Fruit fly (Drosophila melanogaster) whole organism, embryonic: ENCODE data around the gene CG33267.

Experiments used
- ATbp ChIP-seq: fragments of 200-800 bp; sonication (Bioruptor generic); optimal IDR thresholded peaks from 2 replicates; lab custom pipeline; 2017; ENCODE audit warnings: missing biosample characterization, mild to moderate bottlenecking, missing genetic modification characterization, missing genetic modification reagents
- CG10209 ChIP-seq: fragments of 200-800 bp; sonication (Bioruptor generic); optimal IDR thresholded peaks from 3 replicates; lab custom pipeline; 2017; ENCODE audit warnings: missing biosample characterization, mild to moderate bottlenecking, missing genetic modification characterization, missing genetic modification reagents
- CG10565 ChIP-seq: fragments of 200-800 bp; sonication (Bioruptor generic); optimal IDR thresholded peaks from 3 replicates; lab custom pipeline; 2016; ENCODE audit warnings: missing biosample characterization, mild to moderate bottlenecking, missing genetic modification characterization
- CG11504 ChIP-seq: fragments of 200-800 bp; sonication (Bioruptor generic); optimal IDR thresholded peaks from 3 replicates; lab custom pipeline; 2019; ENCODE audit warnings: missing biosample characterization, mild to moderate bottlenecking, missing genetic modification characterization, moderate library complexity
- CG11695 ChIP-seq: fragments of 200-800 bp; sonication (Bioruptor generic); IDR thresholded peaks from 3 replicates; pipeline ENCODE4 v1.3.6; 2022; ENCODE audit warnings: missing biosample characterization, missing genetic modification characterization
- CG12104 ChIP-seq: fragments of 200-800 bp; sonication (Bioruptor generic); optimal IDR thresholded peaks from 3 replicates; lab custom pipeline; 2016; ENCODE audit warnings: missing biosample characterization, missing genetic modification characterization
- CG15011 ChIP-seq: fragments of 200-800 bp; sonication (Bioruptor generic); optimal IDR thresholded peaks from 3 replicates; lab custom pipeline; 2018; ENCODE audit warnings: missing biosample characterization, mild to moderate bottlenecking, missing genetic modification characterization
- CG15479 ChIP-seq: fragments of 200-800 bp; sonication (Bioruptor generic); optimal IDR thresholded peaks from 3 replicates; lab custom pipeline; 2019; ENCODE audit warnings: missing biosample characterization, mild to moderate bottlenecking, missing genetic modification characterization, moderate library complexity
- CG18011 ChIP-seq: fragments of 200-800 bp; sonication (Bioruptor generic); optimal IDR thresholded peaks from 2 replicates; lab custom pipeline; 2017; ENCODE audit warnings: missing biosample characterization, missing genetic modification characterization, mild to moderate bottlenecking, moderate library complexity, missing genotype
- CG18262 ChIP-seq: fragments of 200-800 bp; optimal IDR thresholded peaks from 3 replicates; lab custom pipeline; 2019; ENCODE audit warnings: missing biosample characterization, mild to moderate bottlenecking, missing genetic modification characterization, moderate library complexity
- CG2199 ChIP-seq: fragments of 200-800 bp; sonication (Bioruptor generic); IDR thresholded peaks from 3 replicates; pipeline ENCODE4 v1.3.6; 2022; ENCODE audit warnings: missing biosample characterization, missing genetic modification characterization
- CG31224 ChIP-seq: fragments of 200-800 bp; sonication (Bioruptor generic); IDR thresholded peaks from 2 replicates; pipeline ENCODE4 v1.3.6; 2022; ENCODE audit warnings: missing biosample characterization, missing genetic modification characterization
- CG4282 ChIP-seq: fragments of 200-800 bp; sonication (Bioruptor generic); optimal IDR thresholded peaks from 2 replicates; lab custom pipeline; 2016; ENCODE audit warnings: missing biosample characterization, missing genetic modification characterization
- CG5180 ChIP-seq: fragments of 200-800 bp; sonication (Bioruptor generic); optimal IDR thresholded peaks from 3 replicates; lab custom pipeline; 2017; ENCODE audit warnings: missing biosample characterization, missing genetic modification characterization, mild to moderate bottlenecking, moderate library complexity, missing genetic modification reagents
- CG6683 ChIP-seq: fragments of 200-800 bp; sonication (Bioruptor generic); optimal IDR thresholded peaks from 2 replicates; lab custom pipeline; 2017; ENCODE audit warnings: missing biosample characterization, mild to moderate bottlenecking, missing genetic modification characterization, missing genetic modification reagents
- CG6791 ChIP-seq: fragments of 200-800 bp; sonication (Bioruptor generic); IDR thresholded peaks from 3 replicates; pipeline ENCODE4 v1.3.6; 2022; ENCODE audit warnings: missing biosample characterization, missing genetic modification characterization; ENCODE audit not compliant: partially characterized antibody
- CG7372 ChIP-seq: fragments of 200-800 bp; sonication (Bioruptor generic); IDR thresholded peaks from 2 replicates; pipeline ENCODE4 v1.3.6; 2022; ENCODE audit warnings: missing biosample characterization, missing genetic modification characterization
- CG7928 ChIP-seq: fragments of 200-800 bp; sonication (Bioruptor generic); optimal IDR thresholded peaks from 2 replicates; lab custom pipeline; 2017; ENCODE audit warnings: missing biosample characterization, mild to moderate bottlenecking, missing genetic modification characterization
- CG8281 ChIP-seq: fragments of 200-800 bp; sonication (Bioruptor generic); optimal IDR thresholded peaks from 2 replicates; lab custom pipeline; 2018; ENCODE audit warnings: missing biosample characterization, mild to moderate bottlenecking, missing genetic modification characterization, moderate library complexity
- CG8359 ChIP-seq: fragments of 200-800 bp; sonication (Bioruptor generic); optimal IDR thresholded peaks from 2 replicates; lab custom pipeline; 2017; ENCODE audit warnings: missing biosample characterization, mild to moderate bottlenecking, missing genetic modification characterization, borderline replicate concordance
- CHES-1-like ChIP-seq: fragments of 200-800 bp; sonication (Bioruptor generic); optimal IDR thresholded peaks from 2 replicates; lab custom pipeline; 2016; ENCODE audit warnings: missing biosample characterization, missing genetic modification characterization
- CkIIα-i1 ChIP-seq: fragments of 200-800 bp; sonication (Bioruptor generic); IDR thresholded peaks from 2 replicates; pipeline ENCODE4 v1.3.6; 2022; ENCODE audit warnings: missing biosample characterization, missing genetic modification characterization
- CoRest ChIP-seq: fragments of 200-800 bp; sonication (Bioruptor generic); optimal IDR thresholded peaks from 3 replicates; lab custom pipeline; 2018; ENCODE audit warnings: missing biosample characterization, mild to moderate bottlenecking, missing genetic modification characterization, moderate library complexity
- D19B ChIP-seq: fragments of 200-800 bp; sonication (Bioruptor generic); optimal IDR thresholded peaks from 2 replicates; lab custom pipeline; 2017; ENCODE audit warnings: missing biosample characterization, mild to moderate bottlenecking, missing genetic modification characterization
- Elba2 ChIP-seq: fragments of 200-800 bp; sonication (Bioruptor generic); optimal IDR thresholded peaks from 3 replicates; lab custom pipeline; 2016; ENCODE audit warnings: missing biosample characterization, missing genetic modification characterization
- Ets65A ChIP-seq: fragments of 200-800 bp; sonication (Bioruptor generic); peaks from one replicate; lab custom pipeline; 2016; ENCODE audit warnings: missing biosample characterization, missing genetic modification characterization
- Ets97D ChIP-seq: fragments of 200-800 bp; sonication (Bioruptor generic); optimal IDR thresholded peaks from 3 replicates; lab custom pipeline; 2016; ENCODE audit warnings: missing biosample characterization, missing genetic modification characterization
- Hey ChIP-seq: fragments of 200-800 bp; sonication (Bioruptor generic); optimal IDR thresholded peaks from 3 replicates; lab custom pipeline; 2018; ENCODE audit warnings: missing biosample characterization, mild to moderate bottlenecking, missing genetic modification characterization
- Hsf ChIP-seq: fragments of 200-800 bp; sonication (Bioruptor generic); optimal IDR thresholded peaks from 3 replicates; lab custom pipeline; 2016; ENCODE audit warnings: missing biosample characterization, missing genetic modification characterization
- NK7.1 ChIP-seq: fragments of 200-800 bp; sonication (Bioruptor generic); optimal IDR thresholded peaks from 3 replicates; lab custom pipeline; 2016; ENCODE audit warnings: missing biosample characterization, missing genetic modification characterization
- NfI ChIP-seq: fragments of 200-800 bp; sonication (Bioruptor generic); optimal IDR thresholded peaks from 3 replicates; lab custom pipeline; 2018; ENCODE audit warnings: missing biosample characterization, mild to moderate bottlenecking, missing genetic modification characterization, moderate library complexity
- Poxn ChIP-seq: fragments of 200-800 bp; sonication (Bioruptor generic); IDR thresholded peaks from 2 replicates; pipeline ENCODE4 v1.3.6; 2022; ENCODE audit warnings: missing biosample characterization, missing genetic modification characterization
- Sox100B ChIP-seq: fragments of 200-800 bp; sonication (Bioruptor generic); optimal IDR thresholded peaks from 3 replicates; lab custom pipeline; 2018; ENCODE audit warnings: missing biosample characterization, mild to moderate bottlenecking, missing genetic modification characterization
- YL-1 ChIP-seq: fragments of 200-800 bp; sonication (Bioruptor generic); optimal IDR thresholded peaks from 3 replicates; lab custom pipeline; 2017; ENCODE audit warnings: missing biosample characterization, mild to moderate bottlenecking, missing genetic modification characterization
- bcd ChIP-seq: fragments of 200-800 bp; sonication (Bioruptor generic); optimal IDR thresholded peaks from 2 replicates; lab custom pipeline; 2017; ENCODE audit warnings: missing biosample characterization, mild to moderate bottlenecking, missing genetic modification characterization
- chif ChIP-seq, 2 experiments: fragments of 200-800 bp; sonication (Bioruptor generic); optimal IDR thresholded peaks; 3 replicates each; lab custom pipeline; 2016; ENCODE audit warnings: missing biosample characterization in 2 of 2, missing genetic modification characterization in 2 of 2
- croc ChIP-seq: fragments of 200-800 bp; sonication (Bioruptor generic); conservative IDR thresholded peaks from 3 replicates; pipeline ENCODE4 v1.3.6; 2022; ENCODE audit warnings: missing biosample characterization, missing genetic modification characterization
- disco-r ChIP-seq: fragments of 200-800 bp; sonication (Bioruptor generic); optimal IDR thresholded peaks from 2 replicates; lab custom pipeline; 2016; ENCODE audit warnings: missing biosample characterization, missing genetic modification characterization
- dm ChIP-seq: fragments of 200-800 bp; sonication (Bioruptor generic); optimal IDR thresholded peaks from 3 replicates; lab custom pipeline; 2016; ENCODE audit warnings: missing biosample characterization, missing genetic modification characterization
- dpn ChIP-seq, 2 experiments: fragments of 200-800 bp; sonication (Bioruptor generic); optimal IDR thresholded peaks; 3 replicates each; lab custom pipeline; 2016; ENCODE audit warnings: missing biosample characterization in 2 of 2, missing genetic modification characterization in 2 of 2
- eve ChIP-seq, 2 experiments: fragments of >200 bp; optimal IDR thresholded peaks; 2 replicates each; lab custom pipeline; 2017; ENCODE audit warnings: missing biosample characterization in 2 of 2, missing genetic modification characterization in 2 of 2
- lmd ChIP-seq: fragments of 200-800 bp; sonication (Bioruptor generic); IDR thresholded peaks from 2 replicates; pipeline ENCODE4 v1.3.6; 2022; ENCODE audit warnings: missing biosample characterization, missing genetic modification characterization
- maf-S ChIP-seq: fragments of 200-800 bp; sonication (Bioruptor generic); optimal IDR thresholded peaks from 2 replicates; lab custom pipeline; 2016; ENCODE audit warnings: missing biosample characterization, missing genetic modification characterization
- nom ChIP-seq: fragments of 200-800 bp; sonication (Bioruptor generic); optimal IDR thresholded peaks from 2 replicates; lab custom pipeline; 2017; ENCODE audit warnings: missing biosample characterization, missing genetic modification characterization, mild to moderate bottlenecking, moderate library complexity, missing genetic modification reagents
- psq ChIP-seq: fragments of 200-800 bp; sonication (Bioruptor generic); optimal IDR thresholded peaks from 2 replicates; lab custom pipeline; 2017; ENCODE audit warnings: missing biosample characterization, missing genetic modification characterization
- pum ChIP-seq: fragments of 200-800 bp; sonication (Bioruptor generic); optimal IDR thresholded peaks from 2 replicates; lab custom pipeline; 2016; ENCODE audit warnings: missing biosample characterization, missing genetic modification characterization
- slp2 ChIP-seq: fragments of 200-800 bp; sonication (Bioruptor generic); optimal IDR thresholded peaks from 2 replicates; lab custom pipeline; 2016; ENCODE audit warnings: missing biosample characterization, missing genetic modification characterization
- sug ChIP-seq: fragments of 200-800 bp; optimal IDR thresholded peaks from 2 replicates; lab custom pipeline; 2019; ENCODE audit warnings: missing biosample characterization, mild to moderate bottlenecking, missing genetic modification characterization, moderate library complexity
- vfl ChIP-seq: fragments of 200-800 bp; sonication (Bioruptor generic); optimal IDR thresholded peaks from 2 replicates; lab custom pipeline; 2016; ENCODE audit warnings: missing biosample characterization, missing genetic modification characterization
- vvl ChIP-seq: fragments of 200-800 bp; sonication (Bioruptor generic); IDR thresholded peaks from 2 replicates; pipeline ENCODE4 v1.3.6; 2022; ENCODE audit warnings: missing biosample characterization, missing genetic modification characterization

Gene CG33267

DNA sequence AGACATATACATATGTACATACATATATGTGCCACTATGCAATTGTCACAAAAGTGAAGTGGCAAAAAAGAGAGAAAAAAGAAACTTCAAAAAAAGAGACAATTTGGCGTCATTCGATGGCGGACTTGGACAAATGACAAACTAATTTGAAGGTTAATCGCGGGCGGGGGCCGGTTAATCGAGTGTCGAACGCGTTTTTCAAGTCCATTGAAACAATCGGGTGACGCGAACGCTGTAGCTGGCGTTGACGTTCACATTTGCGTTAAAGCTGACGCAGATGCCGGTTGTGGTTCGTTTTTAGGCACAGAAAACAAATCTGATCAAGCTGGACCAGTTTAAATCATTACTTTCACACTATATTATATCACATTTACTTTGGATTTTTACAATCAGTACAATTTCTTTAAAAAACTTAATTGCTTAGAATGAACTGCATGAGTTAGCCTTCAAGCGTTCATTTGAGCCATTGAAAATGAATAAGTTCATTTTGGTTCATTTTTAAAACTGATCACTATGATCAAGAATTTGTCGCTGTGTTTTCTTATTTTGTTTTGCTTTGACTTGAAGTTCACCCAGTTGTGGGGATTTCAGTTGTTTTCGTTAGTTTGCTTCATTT lies 30.5 kb upstream of the CG33267 start (continued):
- peak; percentile 17 for TF ChIP-seq CG15011
- peak in 1 of 2 experiments; percentile 18 for TF ChIP-seq chif (GFP tag; optimal IDR thresholded peaks at IDR 0.05; lab: Kevin White, UChicago)
- TF ChIP-seq CHES-1-like (GFP tag; lab: Kevin White, UChicago): no peak
- peak; percentile 32 for TF ChIP-seq NfI
- TF ChIP-seq NK7.1: no peak
- TF ChIP-seq CG18011 (GFP tag; lab: Kevin White, UChicago): no peak
- no peak for TF ChIP-seq Ets65A (GFP tag; lab: Kevin White, UChicago)
- no peak for TF ChIP-seq CG8359 (GFP tag; lab: Kevin White, UChicago)
- TF ChIP-seq maf-S (GFP tag; lab: Kevin White, UChicago): no peak
- no peak for TF ChIP-seq CG10565 (GFP tag; lab: Kevin White, UChicago)
- peak; percentile 28; the same call in 1 of the 2 replicates for TF ChIP-seq Poxn
- TF ChIP-seq CG6683: no peak
- no peak for TF ChIP-seq ATbp (GFP tag; lab: Kevin White, UChicago)
- peak; percentile 26 for TF ChIP-seq CG7928 (GFP tag; lab: Kevin White, UChicago)
- no peak for TF ChIP-seq CG2199 (GFP tag; lab: Robert Waterston, UW)
- TF ChIP-seq sug: peak; percentile 35
- peak; percentile 66 for TF ChIP-seq Sox100B (GFP tag; lab: Kevin White, UChicago)
- peak; percentile 4 for TF ChIP-seq bcd (GFP tag; lab: Kevin White, UChicago)
- TF ChIP-seq CG11504 (tag; lab: Kevin White, UChicago): peak; percentile 60
- no peak for TF ChIP-seq CkIIα-i1 (GFP tag; lab: Robert Waterston, UW)
- TF ChIP-seq dpn (GFP tag; optimal IDR thresholded peaks at IDR 0.05; lab: Kevin White, UChicago): peak; percentile 20 to 66
- TF ChIP-seq croc: no peak
- TF ChIP-seq YL-1 (GFP tag; lab: Kevin White, UChicago): no peak
- peak; percentile 26; the same call in 1 of the 2 replicates for TF ChIP-seq CG7372 (GFP tag; lab: Robert Waterston, UW)
- TF ChIP-seq CG8281 (tag; lab: Kevin White, UChicago): peak; percentile 16
- peak; percentile 2 for TF ChIP-seq vfl
- peak; percentile 53 for TF ChIP-seq CG12104 (GFP tag; lab: Kevin White, UChicago)
- TF ChIP-seq CG4282: no peak
- TF ChIP-seq nom (GFP tag; lab: Kevin White, UChicago): no peak
- no peak for TF ChIP-seq Hey
- TF ChIP-seq CoRest: peak; percentile 58
- TF ChIP-seq psq (GFP tag; lab: Kevin White, UChicago): no peak
- no peak for TF ChIP-seq Elba2 (GFP tag; lab: Kevin White, UChicago)
- TF ChIP-seq Ets97D (GFP tag; lab: Kevin White, UChicago): no peak
- TF ChIP-seq vvl (GFP tag; lab: Robert Waterston, UW): peak; percentile 7; the same call in 1 of the 2 replicates
- no peak for TF ChIP-seq CG10209 (GFP tag; lab: Kevin White, UChicago)
- peak; percentile 37 for TF ChIP-seq Hsf (GFP tag; lab: Kevin White, UChicago)
- no peak for TF ChIP-seq CG15479
- TF ChIP-seq CG5180: peak; percentile 32
- no peak for TF ChIP-seq CG11695 (GFP tag; lab: Robert Waterston, UW)
- peak; percentile 38 for TF ChIP-seq pum (GFP tag; lab: Kevin White, UChicago)
- peak; percentile 36 for TF ChIP-seq CG18262 (tag; lab: Kevin White, UChicago)
- no peak for TF ChIP-seq disco-r (GFP tag; lab: Kevin White, UChicago)
- peak in 1 of 2 experiments; percentile 80 for TF ChIP-seq eve (GFP tag; optimal IDR thresholded peaks at IDR 0.05; lab: Kevin White, UChicago)
- peak; percentile 8 for TF ChIP-seq slp2 (GFP tag; lab: Kevin White, UChicago)
- TF ChIP-seq CG6791 (GFP tag; lab: Robert Waterston, UW): no peak
- TF ChIP-seq D19B (GFP tag; lab: Kevin White, UChicago): peak; percentile 59
- TF ChIP-seq dm (GFP tag; lab: Kevin White, UChicago): peak; percentile 5
- 0 out of 2 replicates have a peak, but pooled peaks have one; percentile 7 for TF ChIP-seq CG31224
- TF ChIP-seq lmd (GFP tag; lab: Robert Waterston, UW): peak; percentile 56; the same call in 1 of the 2 replicates
